Worm (Caenorhabditis elegans) whole organism, L3 larva: ENCODE results near the gene F15B10.3.
"Not testable (repeated sequence)": the region's sequence is repeated elsewhere in the genome, so short reads cannot be mapped to it uniquely, and the experiment has no call there.

Experiments used
- R02D3.7 ChIP-seq: fragments of 150-350 bp; optimal IDR thresholded peaks from 2 replicates; lab custom pipeline; 2014; ENCODE audit warnings: missing biosample characterization, missing genetic modification characterization
- ZK546.5 ChIP-seq: sonication (generic microtip); optimal IDR thresholded peaks from 2 replicates; lab custom pipeline; 2017; ENCODE audit warnings: missing biosample characterization, missing genetic modification characterization
- ama-1 ChIP-seq: fragments of 150-350 bp; optimal IDR thresholded peaks from 2 replicates; lab custom pipeline; 2018
- ceh-16 ChIP-seq: sonication (generic microtip); optimal IDR thresholded peaks from 2 replicates; lab custom pipeline; 2017; ENCODE audit warnings: missing biosample characterization, missing genetic modification characterization
- ceh-28 ChIP-seq: fragments of 150-350 bp; optimal IDR thresholded peaks from 2 replicates; lab custom pipeline; 2014; ENCODE audit warnings: missing biosample characterization, missing genetic modification reagents, missing genetic modification characterization
- ceh-82 ChIP-seq: fragments of 150-350 bp; optimal IDR thresholded peaks from 2 replicates; lab custom pipeline; 2014; ENCODE audit warnings: missing biosample characterization, missing genetic modification characterization
- ceh-9 ChIP-seq: sonication (generic microtip); optimal IDR thresholded peaks from 2 replicates; lab custom pipeline; 2018; ENCODE audit warnings: missing biosample characterization, missing genetic modification characterization
- egl-27 ChIP-seq: sonication (generic microtip); optimal IDR thresholded peaks from 4 replicates; lab custom pipeline; 2017; ENCODE audit warnings: missing biosample characterization, missing genetic modification reagents, missing genetic modification characterization
- egl-5 ChIP-seq: fragments of 150-350 bp; optimal IDR thresholded peaks from 2 replicates; lab custom pipeline; 2017; ENCODE audit warnings: missing biosample characterization, missing genetic modification reagents, missing genetic modification characterization, inconsistent platforms
- elt-1 ChIP-seq: fragments of 150-350 bp; optimal IDR thresholded peaks from 2 replicates; lab custom pipeline; 2014; ENCODE audit warnings: missing biosample characterization, missing genetic modification characterization
- elt-3 ChIP-seq, 3 experiments: fragments of 150-350 bp in 1 of 3; sonication (generic microtip) in 2 of 3; optimal IDR thresholded peaks; 2 replicates in 2 of 3; 4 replicates in 1 of 3; lab custom pipeline; 2014 to 2017; ENCODE audit warnings: missing biosample characterization in 3 of 3, missing genetic modification characterization in 3 of 3
- eor-1 ChIP-seq, 2 experiments: fragments of 150-350 bp; optimal IDR thresholded peaks; 2 replicates each; lab custom pipeline; 2014 to 2018; ENCODE audit warnings: missing biosample characterization in 2 of 2, missing genetic modification characterization in 2 of 2
- fkh-10 ChIP-seq: sonication (generic microtip); optimal IDR thresholded peaks from 2 replicates; lab custom pipeline; 2017; ENCODE audit warnings: missing biosample characterization, missing genetic modification reagents, missing genetic modification characterization
- fos-1 ChIP-seq: fragments of 150-350 bp; optimal IDR thresholded peaks from 2 replicates; lab custom pipeline; 2014; ENCODE audit warnings: missing biosample characterization, missing genetic modification characterization
- hmg-11 ChIP-seq: sonication (generic microtip); optimal IDR thresholded peaks from 2 replicates; lab custom pipeline; 2016; ENCODE audit warnings: missing genetic modification characterization, missing compliant biosample characterization
- jun-1 ChIP-seq: fragments of 150-350 bp; optimal IDR thresholded peaks from 2 replicates; lab custom pipeline; 2014; ENCODE audit warnings: missing biosample characterization, missing genetic modification reagents, missing genetic modification characterization
- lin-15B ChIP-seq: fragments of 150-350 bp; optimal IDR thresholded peaks from 2 replicates; lab custom pipeline; 2014; ENCODE audit warnings: missing biosample characterization, missing genetic modification characterization
- lin-39 ChIP-seq: fragments of 150-350 bp; optimal IDR thresholded peaks from 2 replicates; lab custom pipeline; 2018; ENCODE audit warnings: missing biosample characterization, missing genetic modification reagents, missing genetic modification characterization
- mdl-1 ChIP-seq: fragments of 150-350 bp; optimal IDR thresholded peaks from 2 replicates; lab custom pipeline; 2014; ENCODE audit warnings: missing biosample characterization, missing genetic modification characterization
- mml-1 ChIP-seq: fragments of 150-350 bp; sonication (generic microtip); optimal IDR thresholded peaks from 3 replicates; lab custom pipeline; 2014; ENCODE audit warnings: missing biosample characterization, missing genetic modification characterization
- nfya-1 ChIP-seq: sonication (generic microtip); optimal IDR thresholded peaks from 2 replicates; lab custom pipeline; 2017; ENCODE audit warnings: missing genetic modification characterization, mild to moderate bottlenecking, missing compliant biosample characterization, antibody characterized with exemption, moderate library complexity; ENCODE audit not compliant: insufficient read depth
- nhr-11 ChIP-seq: fragments of 150-350 bp; optimal IDR thresholded peaks from 2 replicates; lab custom pipeline; 2014; ENCODE audit warnings: missing biosample characterization, missing genetic modification characterization
- nhr-12 ChIP-seq: fragments of 150-350 bp; optimal IDR thresholded peaks from 2 replicates; lab custom pipeline; 2014; ENCODE audit warnings: missing biosample characterization, missing genetic modification characterization
- nhr-237 ChIP-seq: fragments of 150-350 bp; optimal IDR thresholded peaks from 2 replicates; lab custom pipeline; 2014; ENCODE audit warnings: missing biosample characterization, missing genetic modification characterization
- nhr-25 ChIP-seq: sonication (generic microtip); optimal IDR thresholded peaks from 2 replicates; lab custom pipeline; 2017; ENCODE audit warnings: missing biosample characterization, missing genetic modification characterization
- nhr-28 ChIP-seq: fragments of 150-350 bp; optimal IDR thresholded peaks from 2 replicates; lab custom pipeline; 2014; ENCODE audit warnings: missing biosample characterization, missing genetic modification characterization
- nhr-67 ChIP-seq: fragments of 150-350 bp; optimal IDR thresholded peaks from 2 replicates; lab custom pipeline; 2014; ENCODE audit warnings: missing biosample characterization, missing genetic modification characterization
- nhr-76 ChIP-seq: fragments of 150-350 bp; sonication (generic microtip); optimal IDR thresholded peaks from 5 replicates; lab custom pipeline; 2014; ENCODE audit warnings: missing biosample characterization, missing genetic modification characterization
- nhr-77 ChIP-seq: fragments of 150-350 bp; optimal IDR thresholded peaks from 2 replicates; lab custom pipeline; 2014; ENCODE audit warnings: missing biosample characterization, missing genetic modification characterization
- pha-4 ChIP-seq: fragments of 150-350 bp; optimal IDR thresholded peaks from 2 replicates; lab custom pipeline; 2014; ENCODE audit warnings: missing biosample characterization, missing genetic modification reagents, missing genetic modification characterization
- skn-1 ChIP-seq: fragments of 150-350 bp; optimal IDR thresholded peaks from 2 replicates; lab custom pipeline; 2014; ENCODE audit warnings: missing biosample characterization, missing genetic modification characterization
- snpc-4 ChIP-seq: fragments of 150-350 bp; optimal IDR thresholded peaks from 2 replicates; lab custom pipeline; 2014; ENCODE audit warnings: missing biosample characterization, missing genetic modification characterization
- tbx-2 ChIP-seq: sonication (generic microtip); optimal IDR thresholded peaks from 2 replicates; lab custom pipeline; 2016; ENCODE audit warnings: mild to moderate bottlenecking, missing genetic modification characterization, missing compliant biosample characterization
- unc-39 ChIP-seq: sonication (generic microtip); optimal IDR thresholded peaks from 4 replicates; lab custom pipeline; 2017; ENCODE audit warnings: missing biosample characterization, missing genetic modification characterization
- unc-62 ChIP-seq: fragments of 150-350 bp; sonication (generic microtip); optimal IDR thresholded peaks from 4 replicates; lab custom pipeline; 2014; ENCODE audit warnings: missing biosample characterization, missing genetic modification reagents, missing genetic modification characterization
- zag-1 ChIP-seq: fragments of 150-350 bp; optimal IDR thresholded peaks from 2 replicates; lab custom pipeline; 2014; ENCODE audit warnings: missing biosample characterization, missing genetic modification characterization
- ztf-11 ChIP-seq: fragments of 150-350 bp; optimal IDR thresholded peaks from 2 replicates; lab custom pipeline; 2014; ENCODE audit warnings: missing biosample characterization, missing genetic modification characterization
- ztf-4 ChIP-seq: fragments of 150-350 bp; optimal IDR thresholded peaks from 2 replicates; lab custom pipeline; 2014; ENCODE audit warnings: missing biosample characterization, missing genetic modification characterization

The F15B10.3 gene

DNA sequence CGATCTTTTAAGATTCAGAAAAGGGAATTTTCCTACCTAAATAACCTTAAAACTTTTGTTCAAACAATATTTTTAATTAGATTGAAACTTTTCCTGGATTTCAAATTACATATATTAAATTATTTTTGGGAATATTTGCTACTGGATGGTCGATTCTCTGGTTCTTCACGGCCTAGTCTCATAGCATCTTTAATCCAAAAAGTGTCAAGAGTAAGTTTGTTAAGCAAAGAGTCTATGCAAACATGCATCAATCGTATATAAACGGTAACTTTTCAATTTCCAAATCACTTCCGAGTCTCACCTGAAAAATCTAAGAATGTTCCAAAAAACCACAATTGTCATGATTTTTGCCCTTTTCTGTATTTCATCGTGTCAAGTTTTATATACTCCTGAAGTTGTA, 4.6 kb upstream of the F15B10.3 start, which contains the start of gene nspb-4:
Gene nspb-4 (plus strand): TSS at position 301 of the 400 bp plus-strand sequence.
- not testable (repeated sequence) for TF ChIP-seq skn-1; unc-62 (GFP tag; lab: Kevin White, UChicago); ZK546.5

DNA sequence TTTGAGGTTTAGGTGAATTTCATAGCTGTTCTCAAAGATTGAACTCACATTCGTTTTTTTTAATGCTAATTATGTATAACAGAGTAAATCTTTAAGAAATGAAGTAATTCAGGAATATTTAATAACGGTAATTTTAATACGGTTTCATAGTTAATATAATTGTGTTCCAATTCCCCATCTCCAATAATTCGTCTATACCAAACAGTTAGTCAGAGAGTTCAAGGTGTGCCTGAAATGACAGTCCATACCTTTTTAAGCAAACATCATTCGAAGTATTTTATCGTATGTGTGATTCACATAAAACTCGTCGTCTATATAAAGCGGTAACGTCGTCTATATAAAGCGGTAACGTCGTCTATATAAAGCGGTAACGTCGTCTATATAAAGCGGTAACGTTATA, 3.7 kb upstream of the F15B10.3 start, which contains the start of gene nspb-5:
Gene nspb-5 (plus strand): TSS at position 301 of the 400 bp plus-strand sequence.
- TF ChIP-seq elt-3 (tag; optimal IDR thresholded peaks at IDR 0.05; lab: Kevin White, UChicago); egl-27 (tag; lab: Kevin White, UChicago); lin-39 (tag; lab: Kevin White, UChicago): not testable (repeated sequence)

DNA sequence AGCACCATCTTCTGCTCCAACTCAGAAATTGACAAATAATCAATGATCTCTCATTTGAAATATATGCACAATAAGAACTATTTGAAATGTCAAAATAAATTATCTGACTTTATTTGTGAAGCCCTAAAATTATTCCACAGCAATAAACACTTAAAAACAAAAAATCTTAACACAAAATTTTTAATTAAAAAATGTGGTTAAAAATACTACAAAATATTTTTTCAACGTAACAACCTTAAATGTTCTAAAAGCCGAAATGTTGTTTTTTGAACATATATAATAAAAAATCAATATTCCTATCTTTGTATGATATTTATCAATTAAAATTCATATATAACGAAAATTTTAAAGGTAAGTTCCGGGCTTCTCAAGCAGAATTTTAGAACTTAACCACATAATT, 3.0 kb upstream of the F15B10.3 start, which contains the start of gene F38A5.8:
Gene F38A5.8 (plus strand): TSS at position 301 of the 400 bp plus-strand sequence.
- no peak for TF ChIP-seq ceh-16 (tag; lab: Kevin White, UChicago)
- TF ChIP-seq unc-39 (tag; lab: Kevin White, UChicago): no peak
- TF ChIP-seq nhr-67: no peak
- TF ChIP-seq ztf-11 (tag; lab: Kevin White, UChicago): no peak
- TF ChIP-seq ceh-28: no peak
- no peak for TF ChIP-seq nhr-28
- no peak for TF ChIP-seq tbx-2 (tag; lab: Kevin White, UChicago)
- TF ChIP-seq snpc-4 (tag; lab: Kevin White, UChicago): no peak
- no peak for TF ChIP-seq fkh-10
- no peak for TF ChIP-seq unc-62 (GFP tag; lab: Kevin White, UChicago)

DNA sequence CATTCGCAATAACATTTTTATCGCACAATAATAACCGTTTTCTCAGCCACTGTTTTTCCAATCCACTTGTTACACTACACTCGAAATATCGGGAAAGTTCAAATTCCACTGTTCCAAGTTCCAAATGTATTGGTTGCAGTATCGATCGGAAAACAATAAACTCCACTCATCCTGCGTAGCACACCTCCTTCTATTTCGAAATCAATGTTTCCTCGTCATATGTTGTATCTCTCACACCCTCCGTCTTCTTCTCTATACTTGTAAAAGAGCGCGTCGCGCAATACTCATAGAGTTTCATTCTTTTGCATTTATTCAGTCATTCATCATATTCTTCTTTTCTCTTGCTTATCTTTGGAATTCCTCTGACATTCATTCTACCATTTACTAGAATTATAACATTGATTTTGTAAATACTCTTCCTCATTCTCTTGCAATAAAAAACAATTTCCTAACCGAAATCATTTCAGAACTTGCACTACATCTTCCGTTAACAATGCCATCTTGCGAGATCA, 1.2 kb upstream of the F15B10.3 start, which contains the start of gene sup-36:
Gene sup-36 (plus strand): TSS at position 462 of the 512 bp plus-strand sequence.
- no peak for TF ChIP-seq elt-1 (tag; lab: Kevin White, UChicago)
- peak; percentile 20 for TF ChIP-seq hmg-11
- TF ChIP-seq pha-4 (tag; lab: Kevin White, UChicago): peak; percentile 3
- peak; percentile 40 for TF ChIP-seq nfya-1
- TF ChIP-seq ceh-28: peak; percentile 64

DNA sequence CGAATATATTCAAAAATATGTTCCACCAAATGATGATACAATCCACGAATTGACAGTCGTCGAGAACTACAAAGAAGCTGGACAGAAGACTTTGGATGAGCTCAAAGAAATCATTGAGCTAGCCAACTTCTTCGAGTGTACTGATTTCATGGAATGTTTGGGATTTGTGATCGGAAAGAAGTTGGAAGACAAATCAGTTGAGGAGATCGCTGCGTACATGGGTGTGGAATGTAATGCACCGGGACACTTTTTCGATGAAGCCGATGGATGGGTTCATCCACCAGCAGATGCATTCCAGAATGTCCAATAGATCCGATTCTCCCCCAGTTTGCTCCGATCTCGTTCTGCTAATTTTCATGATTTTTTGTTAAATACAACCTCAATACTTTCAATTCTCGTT, 1.1 kb downstream of the F15B10.3 start:
- TF ChIP-seq unc-39 (tag; lab: Kevin White, UChicago) (no peak), R02D3.7 (tag; lab: Kevin White, UChicago) (no peak), fos-1 (tag; lab: Kevin White, UChicago) (no peak), nhr-25 (tag; lab: Kevin White, UChicago) (no peak), nhr-76 (tag; lab: Kevin White, UChicago) (no peak), ceh-82 (no peak), elt-1 (tag; lab: Kevin White, UChicago) (no peak), eor-1 (tag; optimal IDR thresholded peaks at IDR 0.05; lab: Kevin White, UChicago) (no peak), lin-39 (tag; lab: Kevin White, UChicago) (no peak), nhr-77 (no peak), nhr-12 (no peak), nhr-11 (tag; lab: Kevin White, UChicago) (no peak), zag-1 (tag; lab: Kevin White, UChicago) (no peak), ceh-9 (tag; lab: Kevin White, UChicago) (no peak), mml-1 (no peak), hmg-11 (no peak)

DNA sequence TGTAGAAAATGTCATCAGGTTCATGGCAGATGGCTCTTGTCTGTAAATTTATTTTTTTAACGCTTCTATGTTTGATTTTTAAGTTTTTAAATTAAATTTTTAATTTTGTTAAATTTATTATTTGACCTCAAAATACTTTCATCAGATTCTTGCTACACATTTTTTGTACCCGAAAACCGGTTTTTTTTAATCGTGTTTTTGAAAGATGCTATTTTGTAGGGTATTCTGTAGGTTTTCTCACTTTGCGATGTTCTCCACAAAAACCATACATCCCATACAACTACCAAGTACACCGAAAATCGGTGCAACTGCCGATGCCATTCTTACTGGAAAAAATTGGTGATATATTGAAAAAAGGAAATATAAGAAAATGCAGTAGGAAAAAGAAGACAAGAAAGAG, 3.4 kb downstream of the F15B10.3 start, which contains the start of gene nstp-2:
Gene nstp-2 (minus strand): TSS at position 326 of the 400 bp plus-strand sequence.
- no peak for TF ChIP-seq jun-1 (tag; lab: Kevin White, UChicago)
- no peak for TF ChIP-seq ZK546.5
- no peak for TF ChIP-seq egl-5 (tag; lab: Kevin White, UChicago)
- no peak for TF ChIP-seq ama-1
- TF ChIP-seq lin-15B (tag; lab: Kevin White, UChicago): no peak
- no peak for TF ChIP-seq elt-1 (tag; lab: Kevin White, UChicago)
- TF ChIP-seq unc-62 (GFP tag; lab: Kevin White, UChicago): no peak
- no peak for TF ChIP-seq ztf-4 (tag; lab: Kevin White, UChicago)
- no peak for TF ChIP-seq nhr-67
- TF ChIP-seq mml-1: no peak
- no peak for TF ChIP-seq tbx-2 (tag; lab: Kevin White, UChicago)
- TF ChIP-seq hmg-11: no peak
- no peak for TF ChIP-seq nhr-237
- no peak for TF ChIP-seq mdl-1 (tag; lab: Kevin White, UChicago)
